Worm (Caenorhabditis elegans) whole organism, L2 larva: Measurements from ENCODE around the gene sqv-1.

ENCODE experiments used
- gmeb-1 ChIP-seq: fragments of 150-350 bp; optimal IDR thresholded peaks from 2 replicates; lab custom pipeline; 2014; ENCODE audit warnings: missing biosample characterization, missing genetic modification characterization
- lin-13 ChIP-seq: fragments of 150-350 bp; optimal IDR thresholded peaks from 2 replicates; lab custom pipeline; 2014; ENCODE audit warnings: missing biosample characterization, missing genetic modification reagents, missing genetic modification characterization

DNA sequence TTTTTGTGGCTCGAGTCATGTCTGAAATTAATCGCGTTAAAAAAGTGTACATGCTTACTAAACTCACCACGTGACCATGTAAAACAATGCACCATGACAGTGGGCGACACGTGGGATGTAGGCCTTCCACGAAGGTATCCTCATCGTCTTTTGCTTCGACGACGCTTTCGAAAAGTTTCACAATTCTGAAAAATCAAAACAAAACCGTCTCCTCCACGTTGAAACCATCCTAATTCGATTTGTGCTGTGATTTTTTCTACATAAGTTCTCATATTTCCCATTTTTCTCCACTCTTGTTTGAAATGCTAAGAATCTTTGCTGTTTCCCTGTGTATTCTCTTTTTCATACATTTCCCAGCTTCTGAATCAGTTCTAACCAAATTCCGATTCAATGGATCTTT is 6.3 kb upstream of the sqv-1 start, which contains the start of gene F17E9.3:
- TF ChIP-seq lin-13 (GFP tag; lab: Kevin White, UChicago) (no peak), gmeb-1 (no peak)
